Worm (Caenorhabditis elegans) whole organism, L3 larva: ENCODE results near the gene C18A3.3.
A peak's percentile ranks its signal among the peaks of the same experiment; 100 is the strongest.

Experiments
- aly-2 ChIP-seq: fragments of 150-350 bp; optimal IDR thresholded peaks from 2 replicates; lab custom pipeline; 2014; ENCODE audit warnings: missing biosample characterization, missing genetic modification characterization
- ama-1 ChIP-seq: fragments of 150-350 bp; optimal IDR thresholded peaks from 2 replicates; lab custom pipeline; 2018
- ceh-16 ChIP-seq: sonication (generic microtip); optimal IDR thresholded peaks from 2 replicates; lab custom pipeline; 2017; ENCODE audit warnings: missing biosample characterization, missing genetic modification characterization
- ceh-28 ChIP-seq: fragments of 150-350 bp; optimal IDR thresholded peaks from 2 replicates; lab custom pipeline; 2014; ENCODE audit warnings: missing biosample characterization, missing genetic modification reagents, missing genetic modification characterization
- ceh-82 ChIP-seq: fragments of 150-350 bp; optimal IDR thresholded peaks from 2 replicates; lab custom pipeline; 2014; ENCODE audit warnings: missing biosample characterization, missing genetic modification characterization
- ceh-9 ChIP-seq: sonication (generic microtip); optimal IDR thresholded peaks from 2 replicates; lab custom pipeline; 2018; ENCODE audit warnings: missing biosample characterization, missing genetic modification characterization
- daf-12 ChIP-seq: fragments of 150-350 bp; optimal IDR thresholded peaks from 2 replicates; lab custom pipeline; 2014; ENCODE audit warnings: missing biosample characterization, missing genetic modification reagents, missing genetic modification characterization
- egl-27 ChIP-seq: sonication (generic microtip); optimal IDR thresholded peaks from 4 replicates; lab custom pipeline; 2017; ENCODE audit warnings: missing biosample characterization, missing genetic modification reagents, missing genetic modification characterization
- egl-5 ChIP-seq: fragments of 150-350 bp; optimal IDR thresholded peaks from 2 replicates; lab custom pipeline; 2017; ENCODE audit warnings: missing biosample characterization, missing genetic modification reagents, missing genetic modification characterization, inconsistent platforms
- elt-2 ChIP-seq: sonication (generic microtip); optimal IDR thresholded peaks from 2 replicates; lab custom pipeline; 2016; ENCODE audit warnings: missing genetic modification reagents, mild to moderate bottlenecking, missing genetic modification characterization, missing compliant biosample characterization
- eor-1 ChIP-seq, 2 experiments: fragments of 150-350 bp; optimal IDR thresholded peaks; 2 replicates each; lab custom pipeline; 2014 to 2018; ENCODE audit warnings: missing biosample characterization in 2 of 2, missing genetic modification characterization in 2 of 2
- fkh-2 ChIP-seq: fragments of 150-350 bp; optimal IDR thresholded peaks from 2 replicates; lab custom pipeline; 2014; ENCODE audit warnings: missing biosample characterization, missing genetic modification reagents, missing genetic modification characterization
- fos-1 ChIP-seq: fragments of 150-350 bp; optimal IDR thresholded peaks from 2 replicates; lab custom pipeline; 2014; ENCODE audit warnings: missing biosample characterization, missing genetic modification characterization
- hmg-11 ChIP-seq: sonication (generic microtip); optimal IDR thresholded peaks from 2 replicates; lab custom pipeline; 2016; ENCODE audit warnings: missing genetic modification characterization, missing compliant biosample characterization
- jun-1 ChIP-seq: fragments of 150-350 bp; optimal IDR thresholded peaks from 2 replicates; lab custom pipeline; 2014; ENCODE audit warnings: missing biosample characterization, missing genetic modification reagents, missing genetic modification characterization
- lin-15B ChIP-seq: fragments of 150-350 bp; optimal IDR thresholded peaks from 2 replicates; lab custom pipeline; 2014; ENCODE audit warnings: missing biosample characterization, missing genetic modification characterization
- lsy-12 ChIP-seq: sonication (generic microtip); optimal IDR thresholded peaks from 2 replicates; lab custom pipeline; 2016; ENCODE audit warnings: mild to moderate bottlenecking, missing genetic modification characterization, missing compliant biosample characterization
- mml-1 ChIP-seq: fragments of 150-350 bp; sonication (generic microtip); optimal IDR thresholded peaks from 3 replicates; lab custom pipeline; 2014; ENCODE audit warnings: missing biosample characterization, missing genetic modification characterization
- nfya-1 ChIP-seq: sonication (generic microtip); optimal IDR thresholded peaks from 2 replicates; lab custom pipeline; 2017; ENCODE audit warnings: missing genetic modification characterization, mild to moderate bottlenecking, missing compliant biosample characterization, antibody characterized with exemption, moderate library complexity; ENCODE audit not compliant: insufficient read depth
- nhr-11 ChIP-seq: fragments of 150-350 bp; optimal IDR thresholded peaks from 2 replicates; lab custom pipeline; 2014; ENCODE audit warnings: missing biosample characterization, missing genetic modification characterization
- nhr-12 ChIP-seq: fragments of 150-350 bp; optimal IDR thresholded peaks from 2 replicates; lab custom pipeline; 2014; ENCODE audit warnings: missing biosample characterization, missing genetic modification characterization
- nhr-23 ChIP-seq: fragments of 150-350 bp; optimal IDR thresholded peaks from 2 replicates; lab custom pipeline; 2014; ENCODE audit warnings: missing biosample characterization, missing genetic modification reagents, missing genetic modification characterization
- nhr-25 ChIP-seq: sonication (generic microtip); optimal IDR thresholded peaks from 2 replicates; lab custom pipeline; 2017; ENCODE audit warnings: missing biosample characterization, missing genetic modification characterization
- nhr-28 ChIP-seq: fragments of 150-350 bp; optimal IDR thresholded peaks from 2 replicates; lab custom pipeline; 2014; ENCODE audit warnings: missing biosample characterization, missing genetic modification characterization
- nhr-43 ChIP-seq: sonication (generic microtip); optimal IDR thresholded peaks from 2 replicates; lab custom pipeline; 2016; ENCODE audit warnings: mild to moderate bottlenecking, missing genetic modification characterization, missing compliant biosample characterization; ENCODE audit not compliant: poor library complexity, severe bottlenecking
- nhr-67 ChIP-seq: fragments of 150-350 bp; optimal IDR thresholded peaks from 2 replicates; lab custom pipeline; 2014; ENCODE audit warnings: missing biosample characterization, missing genetic modification characterization
- nhr-76 ChIP-seq: fragments of 150-350 bp; sonication (generic microtip); optimal IDR thresholded peaks from 5 replicates; lab custom pipeline; 2014; ENCODE audit warnings: missing biosample characterization, missing genetic modification characterization
- nhr-77 ChIP-seq: fragments of 150-350 bp; optimal IDR thresholded peaks from 2 replicates; lab custom pipeline; 2014; ENCODE audit warnings: missing biosample characterization, missing genetic modification characterization
- pha-4 ChIP-seq: fragments of 150-350 bp; optimal IDR thresholded peaks from 2 replicates; lab custom pipeline; 2014; ENCODE audit warnings: missing biosample characterization, missing genetic modification reagents, missing genetic modification characterization
- pqm-1 ChIP-seq: fragments of 150-350 bp; optimal IDR thresholded peaks from 2 replicates; lab custom pipeline; 2017; ENCODE audit warnings: missing biosample characterization, missing genetic modification characterization, inconsistent platforms
- skn-1 ChIP-seq: fragments of 150-350 bp; optimal IDR thresholded peaks from 2 replicates; lab custom pipeline; 2014; ENCODE audit warnings: missing biosample characterization, missing genetic modification characterization
- snpc-4 ChIP-seq: fragments of 150-350 bp; optimal IDR thresholded peaks from 2 replicates; lab custom pipeline; 2014; ENCODE audit warnings: missing biosample characterization, missing genetic modification characterization
- tbx-2 ChIP-seq: sonication (generic microtip); optimal IDR thresholded peaks from 2 replicates; lab custom pipeline; 2016; ENCODE audit warnings: mild to moderate bottlenecking, missing genetic modification characterization, missing compliant biosample characterization
- unc-39 ChIP-seq: sonication (generic microtip); optimal IDR thresholded peaks from 4 replicates; lab custom pipeline; 2017; ENCODE audit warnings: missing biosample characterization, missing genetic modification characterization
- unc-62 ChIP-seq: fragments of 150-350 bp; sonication (generic microtip); optimal IDR thresholded peaks from 4 replicates; lab custom pipeline; 2014; ENCODE audit warnings: missing biosample characterization, missing genetic modification reagents, missing genetic modification characterization

C18A3.3 gene

DNA sequence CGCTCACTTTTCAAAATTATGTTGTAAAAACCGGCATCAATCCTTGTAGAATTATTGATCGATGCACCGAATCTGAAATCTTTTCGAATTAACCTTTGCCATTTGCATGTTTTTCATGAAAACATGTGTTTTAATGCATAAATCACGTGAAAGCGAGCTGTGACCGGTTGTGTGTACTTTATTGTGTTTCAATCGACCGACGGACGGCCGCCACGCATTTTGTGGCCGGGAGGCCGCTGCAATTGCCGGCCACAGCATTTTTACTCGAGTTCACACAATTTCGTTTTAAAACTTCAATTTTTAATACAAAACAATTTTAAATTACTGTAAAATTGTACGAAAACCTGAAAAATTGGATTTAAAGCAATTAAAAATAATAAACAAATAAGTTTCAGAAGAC is 27.1 kb upstream of the C18A3.3 start, which contains the start of gene C25H3.11:
Gene C25H3.11, minus strand, starts transcription at position 82 of the 400 bp plus-strand sequence.
- TF ChIP-seq pqm-1 (tag; lab: Kevin White, UChicago): peak; percentile 26
- no peak for TF ChIP-seq hmg-11 (tag; lab: Kevin White, UChicago)
- peak; percentile 70 for TF ChIP-seq elt-2 (tag; lab: Kevin White, UChicago)
- TF ChIP-seq egl-5 (tag; lab: Kevin White, UChicago): no peak
- no peak for TF ChIP-seq nhr-28 (tag; lab: Kevin White, UChicago)
- TF ChIP-seq lin-15B: peak; percentile 53
- peak; percentile 67 for TF ChIP-seq nfya-1
- TF ChIP-seq pha-4 (tag; lab: Kevin White, UChicago): peak; percentile 42
- peak; percentile 52 for TF ChIP-seq ama-1 (lab: Kevin White, UChicago)
- TF ChIP-seq snpc-4 (tag; lab: Kevin White, UChicago): peak; percentile 29
- TF ChIP-seq lsy-12 (tag; lab: Kevin White, UChicago): peak; percentile 4

DNA sequence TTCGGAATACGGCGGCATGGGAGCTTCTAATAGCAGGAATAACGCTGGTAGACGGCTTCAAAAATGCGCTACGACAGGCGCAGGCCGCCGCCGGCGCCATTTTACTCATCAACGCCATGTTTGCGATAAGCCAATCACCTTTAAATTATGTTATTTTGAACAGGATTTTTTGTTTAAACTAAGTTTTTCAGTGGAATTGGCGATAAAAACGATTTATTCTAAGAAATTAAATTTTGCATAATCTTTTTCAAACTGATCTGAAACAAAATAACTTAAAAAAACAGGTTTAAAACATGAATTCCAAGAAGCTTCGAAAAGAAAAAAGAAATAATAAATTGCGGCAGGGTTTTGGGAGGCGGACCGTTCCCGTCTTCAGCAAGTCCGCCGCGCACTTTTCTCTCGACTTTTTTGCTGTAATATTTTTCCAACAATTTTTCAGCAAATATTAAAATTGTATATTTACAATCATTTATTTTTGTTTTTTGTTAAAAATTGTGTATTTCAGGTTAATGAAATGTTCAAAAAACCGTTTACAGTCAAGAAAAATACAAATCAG is 24.8 kb upstream of the C18A3.3 start, which contains the start of the genes ndub-5 and eif-2D:
Gene ndub-5, minus strand, starts transcription at position 138 of the 556 bp plus-strand sequence.
Gene eif-2D, plus strand, starts transcription at position 506 of the 556 bp plus-strand sequence.
- TF ChIP-seq ama-1 (lab: Kevin White, UChicago): no peak
- peak; percentile 15 for TF ChIP-seq elt-2 (tag; lab: Kevin White, UChicago)
- no peak for TF ChIP-seq nhr-77
- no peak for TF ChIP-seq pqm-1 (tag; lab: Kevin White, UChicago)
- TF ChIP-seq hmg-11 (tag; lab: Kevin White, UChicago): peak; percentile 6
- no peak for TF ChIP-seq daf-12 (tag; lab: Kevin White, UChicago)
- peak; percentile 42 for TF ChIP-seq nfya-1
- peak; percentile 18 for TF ChIP-seq snpc-4 (tag; lab: Kevin White, UChicago)
- TF ChIP-seq nhr-43 (tag; lab: Kevin White, UChicago): no peak
- peak; percentile 26 for TF ChIP-seq pha-4 (tag; lab: Kevin White, UChicago)
- no peak for TF ChIP-seq nhr-12 (tag; lab: Kevin White, UChicago)
- TF ChIP-seq fos-1 (tag; lab: Kevin White, UChicago): no peak
- TF ChIP-seq egl-5 (tag; lab: Kevin White, UChicago): no peak

DNA sequence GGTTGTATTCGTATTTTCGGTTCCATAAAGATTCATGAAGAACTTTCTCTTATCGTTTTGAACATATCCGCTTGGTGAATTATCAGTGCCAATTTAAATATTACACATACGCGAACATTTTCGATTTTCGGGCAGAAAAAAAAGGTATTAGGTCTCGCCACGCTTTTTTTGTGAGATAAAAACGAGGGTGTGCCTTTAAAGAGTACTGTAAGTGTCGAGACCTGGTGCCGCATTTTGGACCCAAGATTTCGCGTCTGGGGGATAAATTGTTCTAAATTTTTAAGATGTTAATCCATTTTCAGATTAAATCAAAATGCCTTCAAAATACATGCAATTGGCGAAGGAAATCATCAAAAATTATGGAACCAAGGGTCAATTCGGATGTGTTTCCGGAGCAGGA is 22.2 kb upstream of the C18A3.3 start, which contains the start of gene C25H3.3:
Gene C25H3.3, plus strand, starts transcription at position 301 of the 400 bp plus-strand sequence.
- TF ChIP-seq eor-1 (tag; optimal IDR thresholded peaks at IDR 0.05; lab: Kevin White, UChicago) (no peak), mml-1 (tag; lab: Kevin White, UChicago) (no peak), egl-5 (tag; lab: Kevin White, UChicago) (no peak), jun-1 (no peak), fkh-2 (tag; lab: Kevin White, UChicago) (no peak), hmg-11 (tag; lab: Kevin White, UChicago) (no peak), nhr-77 (no peak), nhr-28 (tag; lab: Kevin White, UChicago) (no peak), tbx-2 (no peak), pha-4 (tag; lab: Kevin White, UChicago) (no peak), ceh-16 (tag; lab: Kevin White, UChicago) (no peak), nhr-25 (tag; lab: Kevin White, UChicago) (no peak), nhr-23 (tag; lab: Kevin White, UChicago) (no peak)
- TF ChIP-seq, all 47 proteins: peak for 0

DNA sequence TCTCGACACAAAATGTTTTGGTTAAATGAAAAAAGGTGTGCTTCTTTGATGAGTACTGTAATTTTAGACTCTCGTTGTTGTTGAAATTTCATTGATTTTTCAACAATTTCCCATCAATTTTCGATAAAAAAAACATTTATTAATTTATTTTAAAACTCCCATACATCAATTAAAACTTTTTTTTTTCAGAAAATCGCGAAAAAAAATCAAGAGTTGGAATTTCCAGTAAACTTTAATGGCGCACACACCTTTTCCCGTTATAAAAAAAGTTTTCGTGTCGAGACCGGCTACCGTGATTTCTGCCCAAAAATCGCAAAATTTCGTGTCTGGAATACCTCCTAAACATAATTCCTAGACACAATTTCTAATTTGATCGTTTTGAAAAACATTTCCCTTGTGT is 21.3 kb upstream of the C18A3.3 start, which contains the start of gene C25H3.14:
Gene C25H3.14, plus strand, starts transcription at position 301 of the 400 bp plus-strand sequence.
- TF ChIP-seq jun-1 (no peak), ceh-9 (tag; lab: Kevin White, UChicago) (no peak), nfya-1 (no peak), unc-62 (GFP tag; lab: Kevin White, UChicago) (no peak), fkh-2 (tag; lab: Kevin White, UChicago) (no peak), lsy-12 (tag; lab: Kevin White, UChicago) (no peak), pqm-1 (tag; lab: Kevin White, UChicago) (no peak), skn-1 (no peak), nhr-76 (tag; lab: Kevin White, UChicago) (no peak), ceh-28 (no peak), nhr-25 (tag; lab: Kevin White, UChicago) (no peak), fos-1 (tag; lab: Kevin White, UChicago) (no peak), egl-27 (tag; lab: Kevin White, UChicago) (no peak), elt-2 (tag; lab: Kevin White, UChicago) (no peak)
- TF ChIP-seq, all 47 proteins: peak for 0

DNA sequence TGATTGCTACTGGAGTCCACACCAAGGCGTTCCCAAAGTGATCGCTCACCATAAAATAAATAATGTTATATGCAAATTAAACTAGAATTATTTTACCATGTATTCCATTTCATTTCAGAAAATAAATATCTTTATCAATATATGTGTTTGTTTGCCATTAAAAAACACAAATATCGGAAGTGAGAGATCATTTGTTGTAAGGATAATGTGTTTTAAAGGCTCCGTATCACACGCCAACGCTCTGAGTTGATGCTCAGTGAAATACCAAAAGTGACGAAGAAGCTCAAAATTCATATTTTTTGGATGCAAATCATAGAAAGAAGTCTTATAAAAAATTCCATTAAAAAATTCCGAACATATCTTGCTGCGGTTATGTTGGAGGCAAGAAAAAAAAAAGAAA is 19.9 kb upstream of the C18A3.3 start:
- TF ChIP-seq fos-1 (tag; lab: Kevin White, UChicago) (no peak), nhr-43 (tag; lab: Kevin White, UChicago) (no peak), elt-2 (tag; lab: Kevin White, UChicago) (no peak), unc-39 (tag; lab: Kevin White, UChicago) (no peak), tbx-2 (no peak), egl-27 (tag; lab: Kevin White, UChicago) (no peak), lin-15B (no peak), nhr-67 (tag; lab: Kevin White, UChicago) (no peak), aly-2 (no peak), nhr-12 (tag; lab: Kevin White, UChicago) (no peak), nhr-76 (tag; lab: Kevin White, UChicago) (no peak), nhr-11 (no peak), pqm-1 (tag; lab: Kevin White, UChicago) (no peak), nhr-28 (tag; lab: Kevin White, UChicago) (no peak), nhr-25 (tag; lab: Kevin White, UChicago) (no peak), ama-1 (lab: Kevin White, UChicago) (no peak), ceh-82 (tag; lab: Kevin White, UChicago) (no peak), mml-1 (tag; lab: Kevin White, UChicago) (no peak)
